Worm (Caenorhabditis elegans): ENCODE data around the gene W09D10.5.
A peak's percentile ranks its signal among the peaks of the same experiment; 100 is the strongest.

The W09D10.5 gene

DNA sequence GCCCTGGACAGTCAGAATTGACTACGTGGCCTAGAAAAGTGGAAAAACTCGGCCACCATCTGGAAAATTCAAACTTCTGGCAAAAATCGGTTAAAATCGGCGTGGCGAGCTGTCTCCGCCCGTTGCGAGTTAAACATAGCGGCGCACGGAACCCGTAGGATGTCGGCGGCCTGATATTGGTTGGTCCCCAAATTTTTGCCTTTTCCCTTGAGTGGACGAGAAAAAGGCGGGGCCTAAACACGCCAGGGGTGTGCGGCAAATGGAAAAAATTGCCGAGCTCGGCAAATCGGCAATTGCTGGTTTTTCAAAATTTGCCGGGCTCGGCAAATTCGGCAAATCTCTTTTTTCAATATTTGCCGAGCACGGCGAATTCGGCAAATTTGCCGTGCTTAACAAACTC is 22.0 kb upstream of the W09D10.5 start (continued):
- TF ChIP-seq Y79H2A.3 (GFP tag; conservative IDR thresholded peaks at IDR 0.05) (no peak), hsf-1 (GFP tag; IDR thresholded peaks at IDR 0.05) (peak; percentile 67), nfyb-1 (GFP tag; IDR thresholded peaks at IDR 0.05) (0 out of 2 replicates have a peak, but pooled peaks have one; percentile 40)

DNA sequence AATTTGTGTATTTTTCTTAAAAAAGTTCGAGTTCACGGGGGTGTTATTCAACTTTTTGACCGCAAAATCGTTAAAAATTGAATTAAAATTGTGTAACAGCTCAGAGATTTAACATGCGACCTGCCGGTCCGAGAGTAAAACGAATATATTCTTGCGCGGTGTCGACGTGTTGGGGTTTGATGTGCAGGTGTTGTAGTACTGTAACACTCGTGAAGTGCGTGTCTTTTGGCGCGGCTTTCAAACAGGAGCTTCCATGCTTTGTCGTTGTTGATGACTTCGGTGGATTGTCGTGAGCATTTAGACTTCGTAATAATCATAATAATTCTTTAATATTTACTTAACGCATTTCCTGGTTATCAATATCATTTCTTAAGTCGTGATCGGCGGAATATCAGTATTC is 19.2 kb upstream of the W09D10.5 start, which contains the start of gene tat-3:
Gene tat-3, minus strand, starts transcription at position 196 of the 400 bp plus-strand sequence.
- no peak for TF ChIP-seq Y56A3A.18 (GFP tag; IDR thresholded peaks at IDR 0.05)
- no peak for TF ChIP-seq gei-17 (GFP tag; optimal IDR thresholded peaks at IDR 0.05)
- peak; percentile 78 for TF ChIP-seq lsl-1 (GFP tag; optimal IDR thresholded peaks at IDR 0.05)
- no peak for TF ChIP-seq lin-40 (tag; optimal IDR thresholded peaks at IDR 0.05)
- TF ChIP-seq D2030.7 (GFP tag; IDR thresholded peaks at IDR 0.05), result peak; percentile 34; the same call in 1 of the 2 replicates
- TF ChIP-seq B0019.2 (GFP tag; conservative IDR thresholded peaks at IDR 0.05), result no peak
- no peak for TF ChIP-seq ets-4 (GFP tag; optimal IDR thresholded peaks at IDR 0.05)
- no peak for TF ChIP-seq F10E7.11 (tag; optimal IDR thresholded peaks at IDR 0.05)
- TF ChIP-seq cebp-1 (GFP tag; IDR thresholded peaks at IDR 0.05), result no peak
- TF ChIP-seq cebp-1 (tag; optimal IDR thresholded peaks at IDR 0.05), result no peak
- no peak for TF ChIP-seq dpl-1 (GFP tag; optimal IDR thresholded peaks at IDR 0.05)
- no peak for TF ChIP-seq nfya-2 (GFP tag; IDR thresholded peaks at IDR 0.05)
- no peak for TF ChIP-seq somi-1 (GFP tag; optimal IDR thresholded peaks at IDR 0.05)
- TF ChIP-seq nhr-90 (tag; optimal IDR thresholded peaks at IDR 0.05), result no peak
- no peak for TF ChIP-seq F23B12.7 (tag; optimal IDR thresholded peaks at IDR 0.05; ENCODE audit: insufficient read depth)
- no peak for TF ChIP-seq ceh-58 (GFP tag; IDR thresholded peaks at IDR 0.05)
- no peak for TF ChIP-seq tbx-9 (tag; optimal IDR thresholded peaks at IDR 0.05; ENCODE audit: borderline replicate concordance)
- TF ChIP-seq sea-2 (GFP tag; IDR thresholded peaks at IDR 0.05), result no peak
- no peak for TF ChIP-seq unc-130 (GFP tag; optimal IDR thresholded peaks at IDR 0.05)
- no peak for TF ChIP-seq madf-3 (GFP tag; IDR thresholded peaks at IDR 0.05)
- no peak for TF ChIP-seq repo-1 (tag; optimal IDR thresholded peaks at IDR 0.05)
- TF ChIP-seq ztf-28 (GFP tag; IDR thresholded peaks at IDR 0.05), result no peak
- TF ChIP-seq ceh-91 (GFP tag; IDR thresholded peaks at IDR 0.05), result peak; percentile 33; the same call in 1 of the 2 replicates
- no peak for TF ChIP-seq C17E4.6 (GFP tag; IDR thresholded peaks at IDR 0.05)
- TF ChIP-seq hlh-12 (tag; optimal IDR thresholded peaks at IDR 0.05), result no peak
- TF ChIP-seq ekl-4 (GFP tag; IDR thresholded peaks at IDR 0.05), result 0 out of 2 replicates have a peak, but pooled peaks have one; percentile 20
- TF ChIP-seq snpc-1.3 (tag; optimal IDR thresholded peaks at IDR 0.05; ENCODE audit: insufficient read depth), result no peak
- no peak for TF ChIP-seq snpc-1.1 (tag; optimal IDR thresholded peaks at IDR 0.05; ENCODE audit: insufficient read depth)
- TF ChIP-seq attf-5 (GFP tag; optimal IDR thresholded peaks at IDR 0.05), result no peak
- TF ChIP-seq F33H1.4 (GFP tag; IDR thresholded peaks at IDR 0.05), result peak; percentile 49
- TF ChIP-seq Y53F4B.3 (GFP tag; IDR thresholded peaks at IDR 0.05), result no peak
- 0 out of 2 replicates have a peak, but pooled peaks have one; percentile 13 for TF ChIP-seq mcd-1 (GFP tag; IDR thresholded peaks at IDR 0.05)
- TF ChIP-seq madf-10 (tag; optimal IDR thresholded peaks at IDR 0.05), result no peak
- no peak for TF ChIP-seq madf-8 (GFP tag; conservative IDR thresholded peaks at IDR 0.05)
- no peak for TF ChIP-seq ama-1 (optimal IDR thresholded peaks at IDR 0.05)
- no peak for TF ChIP-seq ama-1 (GFP tag; optimal IDR thresholded peaks at IDR 0.05)
- no peak for TF ChIP-seq nhr-80 (tag; optimal IDR thresholded peaks at IDR 0.05)
- TF ChIP-seq B0261.1 (tag; optimal IDR thresholded peaks at IDR 0.05), result no peak
- no peak for TF ChIP-seq T07F8.4 (tag; optimal IDR thresholded peaks at IDR 0.05)
- TF ChIP-seq dpff-1 (tag; optimal IDR thresholded peaks at IDR 0.05), result no peak
- TF ChIP-seq ceh-27 (GFP tag; optimal IDR thresholded peaks at IDR 0.05), result no peak
- TF ChIP-seq tbp1 (GFP tag; optimal IDR thresholded peaks at IDR 0.05), result no peak
- TF ChIP-seq ceh-40 (GFP tag; IDR thresholded peaks at IDR 0.05), result no peak
- no peak for TF ChIP-seq T26A5.8 (tag; optimal IDR thresholded peaks at IDR 0.05)
- no peak for TF ChIP-seq egl-44 (GFP tag; IDR thresholded peaks at IDR 0.05)
- TF ChIP-seq athp-1 (tag; optimal IDR thresholded peaks at IDR 0.05), result no peak

Measured in whole organism, young adult.